Worm (Caenorhabditis elegans): ENCODE results near the gene F54D8.10.

ce11 chrIII:5047740-5048139, 46.9 kb upstream of the F54D8.10 start, which contains the start of gene C45G9.5:
- TF ChIP-seq F13C5.2 (tag; optimal IDR thresholded peaks at IDR 0.05) (no peak), tbx-37 (GFP tag; conservative IDR thresholded peaks at IDR 0.05) (no peak), aly-1 (tag; optimal IDR thresholded peaks at IDR 0.05) (no peak), hmbx-1 (tag; optimal IDR thresholded peaks at IDR 0.05) (no peak), hmg-4 (GFP tag; optimal IDR thresholded peaks at IDR 0.05) (no peak), hnd-1 (tag; optimal IDR thresholded peaks at IDR 0.05) (no peak)

Data from whole organism, early embryonic.